Fruit fly (Drosophila melanogaster) whole organism, embryonic: ENCODE results near the gene CG14818.
A peak's percentile ranks its signal among the peaks of the same experiment; 100 is the strongest.

Experiments used
- B-H2 ChIP-seq: fragments of 200-800 bp; sonication (Bioruptor generic); optimal IDR thresholded peaks from 2 replicates; lab custom pipeline; 2018; ENCODE audit warnings: missing biosample characterization, mild to moderate bottlenecking, missing genetic modification characterization
- Bgb ChIP-seq: fragments of 200-800 bp; sonication (Bioruptor generic); IDR thresholded peaks from 2 replicates; pipeline ENCODE4 v1.3.6; 2022; ENCODE audit warnings: missing biosample characterization, missing genetic modification characterization; ENCODE audit not compliant: partially characterized antibody
- CG12071 ChIP-seq: fragments of 200-800 bp; sonication (Bioruptor generic); optimal IDR thresholded peaks from 3 replicates; lab custom pipeline; 2018; ENCODE audit warnings: missing biosample characterization, mild to moderate bottlenecking, missing genetic modification characterization
- CG14014 ChIP-seq: fragments of 200-800 bp; sonication (Bioruptor generic); IDR thresholded peaks from 2 replicates; pipeline ENCODE4 v1.3.6; 2022; ENCODE audit warnings: missing biosample characterization, missing genetic modification characterization
- CG14667 ChIP-seq: fragments of 200-800 bp; sonication (Bioruptor generic); IDR thresholded peaks from 2 replicates; pipeline ENCODE4 v1.3.6; 2022; ENCODE audit warnings: missing biosample characterization, missing genetic modification characterization
- CG14710 ChIP-seq: fragments of 200-800 bp; sonication (Bioruptor generic); optimal IDR thresholded peaks from 3 replicates; lab custom pipeline; 2019; ENCODE audit warnings: missing biosample characterization, mild to moderate bottlenecking, missing genetic modification characterization, moderate library complexity
- CG1529 ChIP-seq: fragments of 200-800 bp; sonication (Bioruptor generic); optimal IDR thresholded peaks from 3 replicates; lab custom pipeline; 2018; ENCODE audit warnings: missing biosample characterization, missing genetic modification characterization
- CG16779 ChIP-seq: fragments of 200-800 bp; sonication (Bioruptor generic); IDR thresholded peaks from 2 replicates; pipeline ENCODE4 v1.3.6; 2022; ENCODE audit warnings: missing biosample characterization, missing genetic modification characterization
- CG17186 ChIP-seq: fragments of 200-800 bp; sonication (Bioruptor generic); optimal IDR thresholded peaks from 3 replicates; lab custom pipeline; 2017; ENCODE audit warnings: missing biosample characterization, missing genetic modification reagents, missing genetic modification characterization
- CG17328 ChIP-seq: fragments of 200-800 bp; sonication (Bioruptor generic); IDR thresholded peaks from 2 replicates; pipeline ENCODE4 v1.3.6; 2022; ENCODE audit warnings: missing biosample characterization, missing genetic modification characterization
- CG17361 ChIP-seq: fragments of 200-800 bp; sonication (Bioruptor generic); IDR thresholded peaks from 3 replicates; pipeline ENCODE4 v1.3.6; 2022; ENCODE audit warnings: missing biosample characterization, missing genetic modification characterization
- CG18011 ChIP-seq: fragments of 200-800 bp; sonication (Bioruptor generic); optimal IDR thresholded peaks from 2 replicates; lab custom pipeline; 2017; ENCODE audit warnings: missing biosample characterization, missing genetic modification characterization, mild to moderate bottlenecking, moderate library complexity, missing genotype
- CG18764 ChIP-seq: fragments of 200-800 bp; sonication (Bioruptor generic); optimal IDR thresholded peaks from 3 replicates; lab custom pipeline; 2016; ENCODE audit warnings: missing biosample characterization, missing genetic modification characterization
- CG3065 ChIP-seq: fragments of 200-800 bp; sonication (Bioruptor generic); optimal IDR thresholded peaks from 2 replicates; lab custom pipeline; 2016; ENCODE audit warnings: missing biosample characterization, missing genetic modification characterization
- CG4424 ChIP-seq: fragments of 200-800 bp; sonication (Bioruptor generic); optimal IDR thresholded peaks from 3 replicates; lab custom pipeline; 2016; ENCODE audit warnings: missing biosample characterization, missing genetic modification characterization
- CG4707 ChIP-seq: fragments of 200-800 bp; sonication (Bioruptor generic); optimal IDR thresholded peaks from 2 replicates; lab custom pipeline; 2018; ENCODE audit warnings: missing biosample characterization, mild to moderate bottlenecking, missing genetic modification characterization, moderate library complexity
- CG6175 ChIP-seq: fragments of 200-800 bp; sonication (Bioruptor generic); IDR thresholded peaks from 3 replicates; pipeline ENCODE4 v1.3.6; 2022; ENCODE audit warnings: missing biosample characterization, missing genetic modification characterization
- CG6854 ChIP-seq: fragments of 200-800 bp; sonication (Bioruptor generic); optimal IDR thresholded peaks from 3 replicates; lab custom pipeline; 2017; ENCODE audit warnings: missing biosample characterization, mild to moderate bottlenecking, missing genetic modification characterization
- CG7357 ChIP-seq: fragments of 200-800 bp; sonication (Bioruptor generic); IDR thresholded peaks from 3 replicates; pipeline ENCODE4 v1.3.6; 2022; ENCODE audit warnings: missing biosample characterization, missing genetic modification characterization
- CG8290 ChIP-seq, 3 experiments: fragments of 200-800 bp; sonication (Bioruptor generic); optimal IDR thresholded peaks; 2 replicates each; lab custom pipeline; 2016 to 2019; ENCODE audit warnings: missing biosample characterization in 3 of 3, missing genetic modification characterization in 3 of 3, mild to moderate bottlenecking in 2 of 3, moderate library complexity in 1 of 3
- CG8924 ChIP-seq: fragments of 200-800 bp; optimal IDR thresholded peaks from 3 replicates; lab custom pipeline; 2019; ENCODE audit warnings: missing biosample characterization, mild to moderate bottlenecking, missing genetic modification characterization, moderate library complexity
- D19A ChIP-seq: fragments of 200-800 bp; optimal IDR thresholded peaks from 3 replicates; lab custom pipeline; 2019; ENCODE audit warnings: missing biosample characterization, mild to moderate bottlenecking, missing genetic modification characterization, moderate library complexity
- Doc3 ChIP-seq: fragments of 200-800 bp; sonication (Bioruptor generic); IDR thresholded peaks from 3 replicates; pipeline ENCODE4 v1.3.6; 2022; ENCODE audit warnings: missing biosample characterization, missing genetic modification characterization; ENCODE audit not compliant: partially characterized antibody
- E2f2 ChIP-seq: fragments of 200-800 bp; sonication (Bioruptor generic); IDR thresholded peaks from 2 replicates; pipeline ENCODE4 v1.3.6; 2022; ENCODE audit warnings: missing biosample characterization, missing genetic modification characterization
- Eip74EF ChIP-seq, 2 experiments: fragments of 200-800 bp in 1 of 2; fragments of >200 bp in 1 of 2; sonication (Bioruptor generic) in 1 of 2; optimal IDR thresholded peaks; 2 replicates each; lab custom pipeline; 2017 to 2019; ENCODE audit warnings: missing biosample characterization in 2 of 2, missing genetic modification characterization in 2 of 2, mild to moderate bottlenecking in 1 of 2, moderate library complexity in 1 of 2
- H2.0 ChIP-seq: fragments of 200-800 bp; sonication (Bioruptor generic); IDR thresholded peaks from 2 replicates; pipeline ENCODE4 v1.3.6; 2022; ENCODE audit warnings: missing biosample characterization, missing genetic modification characterization
- NC2β ChIP-seq: fragments of 200-800 bp; sonication (Bioruptor generic); optimal IDR thresholded peaks from 2 replicates; lab custom pipeline; 2016; ENCODE audit warnings: missing biosample characterization, missing genetic modification characterization
- NK7.1 ChIP-seq: fragments of 200-800 bp; sonication (Bioruptor generic); optimal IDR thresholded peaks from 3 replicates; lab custom pipeline; 2016; ENCODE audit warnings: missing biosample characterization, missing genetic modification characterization
- Side ChIP-seq: fragments of 200-800 bp; sonication (Bioruptor generic); optimal IDR thresholded peaks from 2 replicates; lab custom pipeline; 2016; ENCODE audit warnings: missing biosample characterization, missing genetic modification characterization
- Sin3A ChIP-seq: fragments of >200 bp; optimal IDR thresholded peaks from 2 replicates; lab custom pipeline; 2018
- Sox100B ChIP-seq: fragments of 200-800 bp; sonication (Bioruptor generic); optimal IDR thresholded peaks from 3 replicates; lab custom pipeline; 2018; ENCODE audit warnings: missing biosample characterization, mild to moderate bottlenecking, missing genetic modification characterization
- Tbp ChIP-seq: fragments of >200 bp; optimal IDR thresholded peaks from 2 replicates; lab custom pipeline; 2018; ENCODE audit warnings: missing biosample characterization, missing genetic modification characterization
- ap ChIP-seq: fragments of 200-800 bp; sonication (Bioruptor generic); IDR thresholded peaks from 2 replicates; pipeline ENCODE4 v1.3.6; 2022; ENCODE audit warnings: missing biosample characterization, missing genetic modification characterization
- btn ChIP-seq: fragments of 200-800 bp; sonication (Bioruptor generic); optimal IDR thresholded peaks from 2 replicates; lab custom pipeline; 2016; ENCODE audit warnings: missing biosample characterization, missing genetic modification characterization
- crc ChIP-seq: fragments of 200-800 bp; sonication (Bioruptor generic); optimal IDR thresholded peaks from 2 replicates; lab custom pipeline; 2016; ENCODE audit warnings: missing biosample characterization, missing genetic modification characterization
- dmrt99B ChIP-seq: fragments of 200-800 bp; sonication (Bioruptor generic); optimal IDR thresholded peaks from 2 replicates; lab custom pipeline; 2018; ENCODE audit warnings: missing biosample characterization, mild to moderate bottlenecking, missing genetic modification characterization, moderate library complexity
- fd64A ChIP-seq: fragments of 200-800 bp; sonication (Bioruptor generic); optimal IDR thresholded peaks from 3 replicates; lab custom pipeline; 2018; ENCODE audit warnings: missing biosample characterization, mild to moderate bottlenecking, missing genetic modification characterization
- fru ChIP-seq: fragments of >200 bp; optimal IDR thresholded peaks from 2 replicates; lab custom pipeline; 2017
- insv ChIP-seq, 2 experiments: fragments of 200-800 bp; sonication (Bioruptor generic); optimal IDR thresholded peaks; 3 replicates each; lab custom pipeline; 2016 to 2018; ENCODE audit warnings: missing biosample characterization in 2 of 2, missing genetic modification characterization in 2 of 2
- lbe ChIP-seq: fragments of 200-800 bp; sonication (Bioruptor generic); optimal IDR thresholded peaks from 2 replicates; lab custom pipeline; 2016; ENCODE audit warnings: missing biosample characterization, mild to moderate bottlenecking, missing genetic modification characterization
- lmd ChIP-seq: fragments of 200-800 bp; sonication (Bioruptor generic); IDR thresholded peaks from 2 replicates; pipeline ENCODE4 v1.3.6; 2022; ENCODE audit warnings: missing biosample characterization, missing genetic modification characterization
- nerfin-2 ChIP-seq: fragments of 200-800 bp; sonication (Bioruptor generic); IDR thresholded peaks from 2 replicates; pipeline ENCODE4 v1.3.6; 2022; ENCODE audit warnings: missing biosample characterization, missing genetic modification characterization; ENCODE audit not compliant: partially characterized antibody
- onecut ChIP-seq: fragments of 200-800 bp; sonication (Bioruptor generic); IDR thresholded peaks from 2 replicates; pipeline ENCODE4 v1.3.6; 2022; ENCODE audit warnings: missing biosample characterization, missing genetic modification characterization
- otp ChIP-seq: fragments of 200-800 bp; sonication (Bioruptor generic); IDR thresholded peaks from 3 replicates; pipeline ENCODE4, ENCODE4 v1.3.6; 2022; ENCODE audit warnings: missing biosample characterization, missing genetic modification characterization
- psq ChIP-seq: fragments of 200-800 bp; sonication (Bioruptor generic); optimal IDR thresholded peaks from 2 replicates; lab custom pipeline; 2017; ENCODE audit warnings: missing biosample characterization, missing genetic modification characterization
- pum ChIP-seq: fragments of 200-800 bp; sonication (Bioruptor generic); optimal IDR thresholded peaks from 2 replicates; lab custom pipeline; 2016; ENCODE audit warnings: missing biosample characterization, missing genetic modification characterization
- run ChIP-seq: fragments of 200-800 bp; sonication (Bioruptor generic); optimal IDR thresholded peaks from 3 replicates; lab custom pipeline; 2018; ENCODE audit warnings: missing biosample characterization, mild to moderate bottlenecking, missing genetic modification characterization
- tap ChIP-seq: fragments of 200-800 bp; optimal IDR thresholded peaks from 3 replicates; lab custom pipeline; 2019; ENCODE audit warnings: missing biosample characterization, mild to moderate bottlenecking, missing genetic modification characterization, moderate library complexity
- ttk ChIP-seq: fragments of 200-800 bp; sonication (Bioruptor generic); IDR thresholded peaks from 2 replicates; pipeline ENCODE4 v2.1.2; 2022; ENCODE audit warnings: missing biosample characterization, missing genetic modification characterization
- tx ChIP-seq: fragments of 200-800 bp; sonication (Bioruptor generic); optimal IDR thresholded peaks from 2 replicates; lab custom pipeline; 2016; ENCODE audit warnings: missing biosample characterization, missing genetic modification characterization
- wor ChIP-seq: fragments of 200-800 bp; sonication (Bioruptor generic); IDR thresholded peaks from 2 replicates; pipeline ENCODE4 v1.3.6; 2022; ENCODE audit warnings: missing biosample characterization, missing genetic modification characterization

CG14818 gene

DNA sequence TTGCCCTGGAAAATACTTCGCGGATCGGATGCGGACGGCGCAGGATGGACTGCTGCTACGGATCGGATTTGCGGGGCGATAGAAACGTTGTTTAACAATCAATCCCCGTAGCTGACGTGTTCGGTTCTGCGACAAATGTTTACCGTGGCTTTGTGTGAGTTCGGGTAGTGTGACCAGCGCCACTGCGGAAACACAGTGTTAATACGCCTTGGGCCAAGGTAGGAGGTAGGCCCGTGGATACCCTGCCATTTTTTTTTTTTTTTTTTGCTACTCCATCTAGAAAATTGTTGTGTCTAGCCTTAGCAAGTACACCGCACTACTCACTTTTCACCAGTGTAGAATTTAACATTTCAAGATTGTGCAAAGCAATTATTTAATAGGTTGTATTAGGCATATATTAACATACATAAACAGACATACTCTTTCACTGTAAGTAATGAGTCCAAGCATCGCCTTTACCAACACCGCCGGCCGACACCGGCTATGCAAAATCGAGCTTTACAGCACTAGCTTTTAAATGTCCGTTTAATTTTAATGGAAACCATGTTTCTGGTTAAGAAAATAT lies 17.9 kb downstream of the CG14818 start, which contains the start of gene deltaCOP (continued):
- peak; percentile 61 for TF ChIP-seq B-H2 (GFP tag; lab: Kevin White, UChicago)
- TF ChIP-seq wor (GFP tag; lab: Robert Waterston, UW) = peak; percentile 75
- no peak for TF ChIP-seq Bgb (GFP tag; lab: Robert Waterston, UW)
- no peak for TF ChIP-seq Doc3 (GFP tag; lab: Robert Waterston, UW)
- TF ChIP-seq Eip74EF (GFP tag; optimal IDR thresholded peaks at IDR 0.05; lab: Kevin White, UChicago) = no peak
- TF ChIP-seq dmrt99B (tag; lab: Kevin White, UChicago) = no peak
- TF ChIP-seq CG1529 (GFP tag; lab: Kevin White, UChicago) = no peak
- TF ChIP-seq CG7357 = peak; percentile 66; the same call in 2 of the 3 replicates
- peak; percentile 79 for TF ChIP-seq CG17361 (GFP tag; lab: Robert Waterston, UW)
- no peak for TF ChIP-seq CG4707
- peak; percentile 85 for TF ChIP-seq Sin3A
- TF ChIP-seq CG12071 (GFP tag; lab: Kevin White, UChicago) = peak; percentile 42
- TF ChIP-seq ttk (GFP tag; lab: Robert Waterston, UW) = peak; percentile 73
- peak; percentile 72 for TF ChIP-seq H2.0 (GFP tag; lab: Robert Waterston, UW)
- TF ChIP-seq CG14710 (tag; lab: Kevin White, UChicago) = peak; percentile 64
- TF ChIP-seq E2f2 (GFP tag; lab: Robert Waterston, UW) = peak; percentile 68
- no peak for TF ChIP-seq fd64A (GFP tag; lab: Kevin White, UChicago)
- peak in 1 of 2 experiments; percentile 39 for TF ChIP-seq insv (GFP tag; optimal IDR thresholded peaks at IDR 0.05; lab: Kevin White, UChicago)
- TF ChIP-seq CG14667 = peak; percentile 62
- no peak for TF ChIP-seq CG16779 (GFP tag; lab: Robert Waterston, UW)
- TF ChIP-seq lbe = peak; percentile 82
- no peak for TF ChIP-seq CG8290 (GFP tag; optimal IDR thresholded peaks at IDR 0.05; lab: Kevin White, UChicago)
- TF ChIP-seq CG8290 (tag; optimal IDR thresholded peaks at IDR 0.05; lab: Kevin White, UChicago) = peak in 1 of 2 experiments; percentile 40
- TF ChIP-seq CG17328 (GFP tag; lab: Robert Waterston, UW) = peak; percentile 70
- peak; percentile 89 for TF ChIP-seq pum (GFP tag; lab: Kevin White, UChicago)
- no peak for TF ChIP-seq Sox100B (GFP tag; lab: Kevin White, UChicago)
- TF ChIP-seq NC2β (GFP tag; lab: Kevin White, UChicago) = peak; percentile 89
- TF ChIP-seq Tbp = no peak
- TF ChIP-seq ap (GFP tag; lab: Robert Waterston, UW) = peak; percentile 57; the same call in 1 of the 2 replicates
- TF ChIP-seq CG17186 (GFP tag; lab: Kevin White, UChicago) = peak; percentile 21
- TF ChIP-seq otp (GFP tag; lab: Robert Waterston, UW) = no peak
- TF ChIP-seq CG3065 (GFP tag; lab: Kevin White, UChicago) = peak; percentile 74
- TF ChIP-seq btn (GFP tag; lab: Kevin White, UChicago) = peak; percentile 69
- TF ChIP-seq D19A (tag; lab: Kevin White, UChicago) = peak; percentile 100
- no peak for TF ChIP-seq tap (tag; lab: Kevin White, UChicago)
- peak; percentile 91 for TF ChIP-seq lmd (GFP tag; lab: Robert Waterston, UW)
- TF ChIP-seq onecut (GFP tag; lab: Robert Waterston, UW) = peak; percentile 56
- peak; percentile 75 for TF ChIP-seq CG8924 (tag; lab: Kevin White, UChicago)
- peak; percentile 85 for TF ChIP-seq CG4424
- peak; percentile 55 for TF ChIP-seq CG18011 (GFP tag; lab: Kevin White, UChicago)
- TF ChIP-seq fru (lab: Kevin White, UChicago) = no peak
- TF ChIP-seq CG6175 (GFP tag; lab: Robert Waterston, UW) = peak; percentile 79
- peak; percentile 92 for TF ChIP-seq tx (GFP tag; lab: Kevin White, UChicago)
- TF ChIP-seq crc (GFP tag; lab: Kevin White, UChicago) = peak; percentile 83
- TF ChIP-seq CG14014 = peak; percentile 83
- peak; percentile 30 for TF ChIP-seq run (tag; lab: Kevin White, UChicago)
- peak; percentile 83 for TF ChIP-seq Side (GFP tag; lab: Kevin White, UChicago)
- peak; percentile 55 for TF ChIP-seq psq
- TF ChIP-seq CG6854 (GFP tag; lab: Kevin White, UChicago) = no peak
- TF ChIP-seq nerfin-2 = no peak
- peak; percentile 82 for TF ChIP-seq CG18764 (GFP tag; lab: Kevin White, UChicago)
- peak; percentile 78 for TF ChIP-seq NK7.1
